Worm (Caenorhabditis elegans): ENCODE data around the gene C50F4.9.
A peak's percentile ranks its signal among the peaks of the same experiment; 100 is the strongest.

C50F4.9 gene

ce11 chrV:9561624-9562179, 37.7 kb upstream of the C50F4.9 start, which contains the start of gene rgef-1 (continued):
- TF ChIP-seq ZK546.5 (tag; optimal IDR thresholded peaks at IDR 0.05) = no peak

- no peak for TF ChIP-seq nfya-1 (tag; optimal IDR thresholded peaks at IDR 0.05; ENCODE audit: insufficient read depth)
- no peak for TF ChIP-seq unc-62 (GFP tag; optimal IDR thresholded peaks at IDR 0.05)
- no peak for TF ChIP-seq nhr-67 (tag; optimal IDR thresholded peaks at IDR 0.05)
- TF ChIP-seq snpc-4 (tag; optimal IDR thresholded peaks at IDR 0.05) = no peak
- TF ChIP-seq ama-1 (optimal IDR thresholded peaks at IDR 0.05) = no peak
- TF ChIP-seq skn-1 (tag; optimal IDR thresholded peaks at IDR 0.05) = no peak
- no peak for TF ChIP-seq lin-39 (tag; optimal IDR thresholded peaks at IDR 0.05)
- TF ChIP-seq nhr-43 (tag; optimal IDR thresholded peaks at IDR 0.05; ENCODE audit: poor library complexity, severe bottlenecking) = no peak
- no peak for TF ChIP-seq sea-2 (GFP tag; optimal IDR thresholded peaks at IDR 0.05)
- no peak for TF ChIP-seq unc-39 (tag; optimal IDR thresholded peaks at IDR 0.05)
- no peak for TF ChIP-seq nhr-12 (tag; optimal IDR thresholded peaks at IDR 0.05)
These were observed 32.7 kb upstream of the C50F4.9 start for ce11 chrV:9556668-9557067.

DNA sequence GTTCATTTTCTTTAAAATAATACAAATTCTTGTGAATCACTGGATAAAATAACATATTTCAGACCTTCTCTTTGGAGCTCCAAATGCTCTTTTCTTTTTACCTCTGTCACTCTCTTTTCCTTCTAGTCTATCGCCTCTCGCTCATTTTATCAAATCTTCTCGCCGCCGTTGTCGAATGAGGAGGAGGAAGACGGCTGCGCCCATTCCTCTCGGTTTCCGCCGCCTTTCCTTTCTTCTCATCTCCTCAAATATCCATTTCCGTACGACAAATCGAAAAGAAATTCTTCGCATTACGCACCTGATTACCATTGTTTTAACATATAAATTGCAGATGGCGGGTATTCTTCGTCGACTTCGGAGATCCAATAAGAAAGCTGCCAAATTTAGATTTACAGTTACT, 26.3 kb upstream of the C50F4.9 start, which contains the start of gene ehbp-1:
Gene ehbp-1 (plus strand): TSS at position 332 of the 400 bp plus-strand sequence.
- TF ChIP-seq fkh-10 (GFP tag; optimal IDR thresholded peaks at IDR 0.05) (peak; percentile 32), nfya-1 (tag; optimal IDR thresholded peaks at IDR 0.05; ENCODE audit: insufficient read depth) (peak; percentile 34), elt-2 (tag; optimal IDR thresholded peaks at IDR 0.05) (no peak)

DNA sequence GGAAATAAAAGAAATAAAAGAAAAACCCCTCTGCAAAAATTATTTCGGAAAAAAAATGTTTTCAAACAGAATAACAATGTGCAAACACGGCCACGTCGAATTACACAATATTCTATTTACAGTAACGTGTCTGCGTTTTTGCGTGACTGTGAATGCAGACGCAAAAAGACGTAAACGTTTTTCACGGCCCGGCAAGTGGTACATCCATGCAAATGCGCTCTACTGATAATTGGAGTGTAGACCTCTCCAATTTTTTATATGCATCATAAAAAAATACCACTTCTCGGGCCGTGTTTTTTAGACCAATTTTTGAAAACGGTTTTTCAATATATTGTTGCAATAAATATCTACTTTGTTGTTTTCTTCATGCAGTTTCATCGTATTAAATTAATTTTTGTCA, 25.5 kb upstream of the C50F4.9 start, which contains the start of gene nstp-10:
Gene nstp-10 (minus strand): TSS at position 378 of the 400 bp plus-strand sequence.
- TF ChIP-seq nhr-43 (tag; optimal IDR thresholded peaks at IDR 0.05; ENCODE audit: poor library complexity, severe bottlenecking) (no peak), nhr-23 (tag; optimal IDR thresholded peaks at IDR 0.05) (peak; percentile 18), nhr-67 (tag; optimal IDR thresholded peaks at IDR 0.05) (no peak), nfya-1 (tag; optimal IDR thresholded peaks at IDR 0.05; ENCODE audit: insufficient read depth) (peak; percentile 25), lsy-12 (tag; optimal IDR thresholded peaks at IDR 0.05) (no peak), elt-2 (tag; optimal IDR thresholded peaks at IDR 0.05) (peak; percentile 3), lin-15B (tag; optimal IDR thresholded peaks at IDR 0.05) (peak; percentile 18), eor-1 (tag; optimal IDR thresholded peaks at IDR 0.05) (no peak), snpc-4 (tag; optimal IDR thresholded peaks at IDR 0.05) (peak; percentile 24), nhr-25 (tag; optimal IDR thresholded peaks at IDR 0.05) (peak; percentile 22), sea-2 (GFP tag; optimal IDR thresholded peaks at IDR 0.05) (no peak), pha-4 (tag; optimal IDR thresholded peaks at IDR 0.05) (peak; percentile 54), daf-12 (tag; optimal IDR thresholded peaks at IDR 0.05) (no peak)

DNA sequence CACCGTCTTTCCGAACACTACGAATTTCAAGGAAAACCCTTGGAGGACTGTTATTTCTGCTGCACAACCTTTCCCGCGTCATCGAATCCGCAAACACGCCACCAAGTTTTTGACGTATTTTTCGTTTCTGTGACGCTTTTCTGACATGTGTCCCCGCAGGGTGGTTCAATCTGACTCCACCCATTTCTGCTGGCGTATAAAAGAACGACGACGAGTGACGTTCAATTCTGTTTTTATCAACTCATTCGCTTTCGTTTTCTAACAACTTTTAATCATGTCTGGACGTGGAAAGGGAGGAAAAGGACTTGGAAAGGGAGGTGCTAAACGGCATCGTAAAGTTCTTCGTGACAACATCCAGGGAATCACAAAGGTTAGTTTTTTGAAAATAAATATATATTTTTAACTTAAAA, 22.9 kb upstream of the C50F4.9 start, which contains the start of gene his-37:
Gene his-37 (plus strand): TSS at position 246 of the 410 bp plus-strand sequence.
- TF ChIP-seq elt-3 (tag; optimal IDR thresholded peaks at IDR 0.05) (peak; percentile 76 to 98 (median 96)), fkh-2 (tag; optimal IDR thresholded peaks at IDR 0.05) (peak; percentile 73), ceh-82 (tag; optimal IDR thresholded peaks at IDR 0.05) (peak; percentile 92), nhr-12 (tag; optimal IDR thresholded peaks at IDR 0.05) (no peak), mml-1 (tag; optimal IDR thresholded peaks at IDR 0.05) (no peak), nfya-1 (tag; optimal IDR thresholded peaks at IDR 0.05; ENCODE audit: insufficient read depth) (peak; percentile 98), sea-2 (GFP tag; optimal IDR thresholded peaks at IDR 0.05) (peak; percentile 94), ztf-11 (tag; optimal IDR thresholded peaks at IDR 0.05) (peak; percentile 40), egl-5 (tag; optimal IDR thresholded peaks at IDR 0.05) (peak; percentile 87), skn-1 (tag; optimal IDR thresholded peaks at IDR 0.05) (peak; percentile 89), nhr-28 (tag; optimal IDR thresholded peaks at IDR 0.05) (peak; percentile 71), zag-1 (tag; optimal IDR thresholded peaks at IDR 0.05) (peak; percentile 86), pqm-1 (tag; optimal IDR thresholded peaks at IDR 0.05) (peak; percentile 90), fos-1 (tag; optimal IDR thresholded peaks at IDR 0.05) (peak; percentile 95), nhr-67 (tag; optimal IDR thresholded peaks at IDR 0.05) (no peak), ama-1 (optimal IDR thresholded peaks at IDR 0.05) (peak; percentile 88), nhr-76 (tag; optimal IDR thresholded peaks at IDR 0.05) (peak; percentile 92), mdl-1 (tag; optimal IDR thresholded peaks at IDR 0.05) (peak; percentile 52), fkh-10 (GFP tag; optimal IDR thresholded peaks at IDR 0.05) (peak; percentile 99), egl-27 (tag; optimal IDR thresholded peaks at IDR 0.05) (peak; percentile 90), R02D3.7 (tag; optimal IDR thresholded peaks at IDR 0.05) (peak; percentile 89), unc-39 (tag; optimal IDR thresholded peaks at IDR 0.05) (no peak), lin-39 (tag; optimal IDR thresholded peaks at IDR 0.05) (peak; percentile 97), snpc-4 (tag; optimal IDR thresholded peaks at IDR 0.05) (peak; percentile 96), hmg-11 (tag; optimal IDR thresholded peaks at IDR 0.05) (peak; percentile 91), nhr-77 (tag; optimal IDR thresholded peaks at IDR 0.05) (peak; percentile 92), daf-12 (tag; optimal IDR thresholded peaks at IDR 0.05) (no peak), unc-62 (GFP tag; optimal IDR thresholded peaks at IDR 0.05) (peak; percentile 97), nhr-23 (tag; optimal IDR thresholded peaks at IDR 0.05) (peak; percentile 100), elt-2 (tag; optimal IDR thresholded peaks at IDR 0.05) (peak; percentile 94), elt-1 (tag; optimal IDR thresholded peaks at IDR 0.05) (peak; percentile 88), pha-4 (tag; optimal IDR thresholded peaks at IDR 0.05) (peak; percentile 98), ZK546.5 (tag; optimal IDR thresholded peaks at IDR 0.05) (peak; percentile 44), ceh-28 (tag; optimal IDR thresholded peaks at IDR 0.05) (peak; percentile 92), nhr-43 (tag; optimal IDR thresholded peaks at IDR 0.05; ENCODE audit: poor library complexity, severe bottlenecking) (peak; percentile 98), lin-15B (tag; optimal IDR thresholded peaks at IDR 0.05) (peak; percentile 95), ceh-9 (tag; optimal IDR thresholded peaks at IDR 0.05) (no peak)

Measured in whole organism, L3 larva.